Fruit fly (Drosophila melanogaster): ENCODE measurements around the gene CG6231.

DNA sequence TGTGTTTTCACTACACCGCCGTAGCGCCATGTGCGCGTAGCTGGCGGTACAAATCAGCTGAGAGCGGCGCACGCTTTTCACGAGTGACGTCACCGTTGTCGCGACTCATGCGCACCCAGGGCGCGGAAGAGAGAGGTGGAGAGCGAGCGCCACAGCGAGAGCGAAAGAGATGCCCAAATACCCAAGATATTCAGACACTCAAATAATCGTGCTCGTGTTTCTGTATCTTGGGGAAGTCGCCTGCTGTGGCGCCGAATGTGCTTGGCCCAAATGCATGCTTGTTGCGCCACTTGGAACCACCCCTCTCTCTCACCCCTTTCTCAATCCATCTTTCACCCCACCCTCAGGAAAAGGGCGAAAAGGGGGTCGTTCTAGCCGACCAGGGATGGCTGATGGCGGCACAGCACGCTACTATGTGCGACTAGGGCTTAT, at the start of gene CG6231:
- TF ChIP-seq lola (GFP tag; optimal IDR thresholded peaks at IDR 0.05) (no peak), Abd-B (GFP tag; optimal IDR thresholded peaks at IDR 0.05) (no peak), dl (GFP tag; optimal IDR thresholded peaks at IDR 0.05; ENCODE audit: insufficient read depth in 1 of 2, partially characterized antibody in 2 of 2) (peak; percentile 11 to 26), Sp1 (GFP tag; optimal IDR thresholded peaks at IDR 0.05) (no peak), sage (GFP tag; optimal IDR thresholded peaks at IDR 0.05) (no peak), OdsH (GFP tag; optimal IDR thresholded peaks at IDR 0.05) (no peak)
